Worm (Caenorhabditis elegans): ENCODE measurements around the gene srt-40.

DNA sequence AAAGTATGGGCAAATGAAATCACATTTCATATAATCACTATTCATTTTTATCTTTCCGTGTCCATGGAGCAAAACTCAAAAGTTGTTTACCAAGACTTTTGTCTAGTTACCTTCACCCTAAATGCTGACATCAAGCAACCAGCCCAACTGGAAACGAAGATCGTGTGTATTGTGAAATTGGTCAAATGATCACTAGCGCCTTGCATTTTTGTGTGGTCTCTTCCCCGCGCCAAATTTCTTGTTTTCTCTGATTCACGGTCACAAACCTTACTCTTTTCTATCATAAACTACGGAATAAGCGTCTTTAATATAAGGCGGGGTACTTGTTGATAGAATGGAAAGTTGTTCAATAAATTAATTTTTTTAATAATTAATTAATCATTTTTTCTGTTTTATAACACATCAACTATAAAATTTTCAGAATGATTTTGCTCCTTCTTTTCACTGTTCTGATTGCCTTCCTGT, 44.1 kb upstream of the srt-40 start, which contains the start of gene cyp-33C7:
- 0 out of 2 replicates have a peak, but pooled peaks have one; percentile 46 for TF ChIP-seq dox-1 (GFP tag; IDR thresholded peaks at IDR 0.05)
- no peak for TF ChIP-seq ceh-27 (GFP tag; optimal IDR thresholded peaks at IDR 0.05)
- peak; percentile 56 for TF ChIP-seq attf-5 (GFP tag; optimal IDR thresholded peaks at IDR 0.05)
- TF ChIP-seq Y95B8A.8 (GFP tag; IDR thresholded peaks at IDR 0.05) = no peak
- peak; percentile 28 for TF ChIP-seq unc-62 (GFP tag; optimal IDR thresholded peaks at IDR 0.05)
- no peak for TF ChIP-seq egrh-3 (GFP tag; IDR thresholded peaks at IDR 0.05)
- TF ChIP-seq efl-1 (GFP tag; optimal IDR thresholded peaks at IDR 0.05) = no peak
- TF ChIP-seq hmg-20 (GFP tag; IDR thresholded peaks at IDR 0.05) = no peak
- TF ChIP-seq mcd-1 (GFP tag; IDR thresholded peaks at IDR 0.05) = 0 out of 2 replicates have a peak, but pooled peaks have one; percentile 11
- no peak for TF ChIP-seq unc-130 (GFP tag; optimal IDR thresholded peaks at IDR 0.05)

Measured in whole organism, young adult.